Worm (Caenorhabditis elegans) whole organism, mixed stage, embryonic: ENCODE measurements around the gene dkc-1.

Experiments
- elt-1 ChIP-seq: sonication (generic microtip); optimal IDR thresholded peaks from 2 replicates; lab custom pipeline; 2017; ENCODE audit warnings: missing genetic modification characterization, mild to moderate bottlenecking, missing compliant biosample characterization, antibody characterized with exemption, moderate library complexity, borderline replicate concordance; ENCODE audit not compliant: insufficient read depth
- mab-5 ChIP-seq: fragments of 150-350 bp; optimal IDR thresholded peaks from 2 replicates; lab custom pipeline; 2014; ENCODE audit warnings: missing biosample characterization, missing genetic modification characterization
- mep-1 ChIP-seq: fragments of 150-350 bp; optimal IDR thresholded peaks from 2 replicates; lab custom pipeline; 2017; ENCODE audit warnings: missing biosample characterization, missing genetic modification reagents, missing genetic modification characterization, inconsistent platforms
- nhr-28 ChIP-seq: fragments of 150-350 bp; optimal IDR thresholded peaks from 2 replicates; lab custom pipeline; 2014; ENCODE audit warnings: missing biosample characterization, missing genetic modification characterization
- pha-4 ChIP-seq: fragments of 150-350 bp; optimal IDR thresholded peaks from 2 replicates; lab custom pipeline; 2018; ENCODE audit warnings: missing biosample characterization, missing genetic modification reagents, missing genetic modification characterization
- sem-2 ChIP-seq: fragments of 200-800 bp; sonication (Bioruptor generic); optimal IDR thresholded peaks from 2 replicates; lab custom pipeline; 2018; ENCODE audit warnings: mild to moderate bottlenecking, missing genetic modification characterization, missing compliant biosample characterization
- unc-120 ChIP-seq: sonication (generic microtip); optimal IDR thresholded peaks from 2 replicates; lab custom pipeline; 2017; ENCODE audit warnings: missing genetic modification characterization, missing compliant biosample characterization; ENCODE audit not compliant: poor library complexity, severe bottlenecking
- zip-8 ChIP-seq: fragments of 150-350 bp; optimal IDR thresholded peaks from 2 replicates; lab custom pipeline; 2014; ENCODE audit warnings: missing biosample characterization, missing genetic modification characterization

DNA sequence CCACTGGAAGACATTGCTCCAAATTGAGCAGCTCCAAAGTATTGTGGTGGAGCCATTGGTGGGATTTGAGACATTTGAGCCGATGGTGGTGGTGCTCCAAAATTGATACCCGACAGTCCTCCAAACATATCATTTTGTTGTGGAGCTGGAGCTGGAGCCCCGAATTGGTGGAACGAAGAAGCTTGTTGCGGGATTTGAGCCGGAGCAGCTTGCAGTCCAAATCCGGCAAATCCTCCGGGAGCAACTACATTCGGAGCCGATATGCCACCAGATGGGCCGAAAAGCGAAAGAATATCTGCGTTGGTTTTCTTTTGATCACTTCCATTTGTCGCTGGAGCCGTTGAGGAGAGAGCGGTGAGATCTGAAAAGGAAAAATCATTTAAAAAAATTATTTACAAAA lies 10.1 kb upstream of the dkc-1 start:
- TF ChIP-seq mab-5 (tag; lab: Kevin White, UChicago) (no peak), pha-4 (tag; lab: Kevin White, UChicago) (no peak), unc-120 (tag; lab: Kevin White, UChicago) (no peak), sem-2 (no peak), mep-1 (tag; lab: Kevin White, UChicago) (no peak), nhr-28 (tag; lab: Kevin White, UChicago) (no peak), zip-8 (no peak), elt-1 (tag; lab: Kevin White, UChicago) (no peak)
